Fruit fly (Drosophila melanogaster) whole organism, embryonic: ENCODE data around the gene RpS25.

ENCODE experiments used
- Atf6 ChIP-seq: fragments of 200-800 bp; sonication (Bioruptor generic); IDR thresholded peaks from 2 replicates; pipeline ENCODE4 v1.3.6; 2022; ENCODE audit warnings: missing biosample characterization, missing genetic modification characterization
- CG10274 ChIP-seq: fragments of 200-800 bp; sonication (Bioruptor generic); optimal IDR thresholded peaks from 3 replicates; lab custom pipeline; 2017; ENCODE audit warnings: missing biosample characterization, mild to moderate bottlenecking, missing genetic modification characterization
- CG11456 ChIP-seq: fragments of 200-800 bp; sonication (Bioruptor generic); IDR thresholded peaks from 3 replicates; pipeline ENCODE4 v1.3.6; 2022; ENCODE audit warnings: missing biosample characterization, missing genetic modification characterization
- CG12299 ChIP-seq: fragments of 200-800 bp; sonication (Bioruptor generic); optimal IDR thresholded peaks from 2 replicates; lab custom pipeline; 2018; ENCODE audit warnings: missing biosample characterization, mild to moderate bottlenecking, missing genetic modification characterization
- CG13775 ChIP-seq: fragments of 200-800 bp; sonication (Bioruptor generic); optimal IDR thresholded peaks from 3 replicates; lab custom pipeline; 2017; ENCODE audit warnings: missing biosample characterization, mild to moderate bottlenecking, missing genetic modification characterization
- CG14860 ChIP-seq: fragments of 200-800 bp; sonication (Bioruptor generic); IDR thresholded peaks from 3 replicates; pipeline ENCODE4 v1.3.6; 2022; ENCODE audit warnings: missing biosample characterization, missing genetic modification characterization; ENCODE audit not compliant: partially characterized antibody
- CG15269 ChIP-seq: fragments of 200-800 bp; sonication (Bioruptor generic); optimal IDR thresholded peaks from 2 replicates; lab custom pipeline; 2018; ENCODE audit warnings: missing biosample characterization, mild to moderate bottlenecking, missing genetic modification characterization, moderate library complexity
- CG16813 ChIP-seq: fragments of 200-800 bp; sonication (Bioruptor generic); IDR thresholded peaks from 3 replicates; pipeline ENCODE4 v1.3.6; 2022; ENCODE audit warnings: missing biosample characterization, missing genetic modification characterization; ENCODE audit not compliant: partially characterized antibody
- CG17385 ChIP-seq: fragments of 200-800 bp; sonication (Bioruptor generic); optimal IDR thresholded peaks from 3 replicates; lab custom pipeline; 2018; ENCODE audit warnings: missing biosample characterization, mild to moderate bottlenecking, missing genetic modification characterization
- CG17802 ChIP-seq: fragments of 200-800 bp; sonication (Bioruptor generic); optimal IDR thresholded peaks from 2 replicates; lab custom pipeline; 2018; ENCODE audit warnings: missing biosample characterization, mild to moderate bottlenecking, missing genetic modification characterization, moderate library complexity
- CG31441 ChIP-seq: fragments of 200-800 bp; sonication (Bioruptor generic); IDR thresholded peaks from 2 replicates; pipeline ENCODE4 v1.3.6; 2022; ENCODE audit warnings: missing biosample characterization, missing genetic modification characterization
- CG3726 ChIP-seq: fragments of 200-800 bp; sonication (Bioruptor generic); IDR thresholded peaks from 3 replicates; pipeline ENCODE4, ENCODE4 v1.3.6; 2022; ENCODE audit warnings: missing biosample characterization, missing genetic modification characterization
- CG4282 ChIP-seq: fragments of 200-800 bp; sonication (Bioruptor generic); optimal IDR thresholded peaks from 2 replicates; lab custom pipeline; 2016; ENCODE audit warnings: missing biosample characterization, missing genetic modification characterization
- CG4707 ChIP-seq: fragments of 200-800 bp; sonication (Bioruptor generic); optimal IDR thresholded peaks from 2 replicates; lab custom pipeline; 2018; ENCODE audit warnings: missing biosample characterization, mild to moderate bottlenecking, missing genetic modification characterization, moderate library complexity
- CG4820 ChIP-seq: fragments of 200-800 bp; sonication (Bioruptor generic); optimal IDR thresholded peaks from 3 replicates; lab custom pipeline; 2016; ENCODE audit warnings: missing biosample characterization, missing genetic modification characterization
- CG8290 ChIP-seq, 3 experiments: fragments of 200-800 bp; sonication (Bioruptor generic); optimal IDR thresholded peaks; 2 replicates each; lab custom pipeline; 2016 to 2019; ENCODE audit warnings: missing biosample characterization in 3 of 3, missing genetic modification characterization in 3 of 3, mild to moderate bottlenecking in 2 of 3, moderate library complexity in 1 of 3
- CTCF ChIP-seq: fragments of 200-800 bp; sonication (Bioruptor generic); optimal IDR thresholded peaks from 2 replicates; lab custom pipeline; 2017; ENCODE audit warnings: missing biosample characterization, mild to moderate bottlenecking, missing genetic modification characterization, moderate library complexity
- CrebB ChIP-seq: fragments of 200-800 bp; sonication (Bioruptor generic); optimal IDR thresholded peaks from 3 replicates; lab custom pipeline; 2018; ENCODE audit warnings: missing biosample characterization, mild to moderate bottlenecking, missing genetic modification characterization
- D19A ChIP-seq: fragments of 200-800 bp; optimal IDR thresholded peaks from 3 replicates; lab custom pipeline; 2019; ENCODE audit warnings: missing biosample characterization, mild to moderate bottlenecking, missing genetic modification characterization, moderate library complexity
- Drgx ChIP-seq: fragments of 200-800 bp; sonication (Bioruptor generic); IDR thresholded peaks from 2 replicates; pipeline ENCODE4 v1.3.6; 2022; ENCODE audit warnings: missing biosample characterization, missing genetic modification characterization
- ERR ChIP-seq: fragments of 200-800 bp; sonication (Bioruptor generic); optimal IDR thresholded peaks from 2 replicates; lab custom pipeline; 2016; ENCODE audit warnings: missing biosample characterization, missing genetic modification characterization
- Gug ChIP-seq: fragments of 200-800 bp; sonication (Bioruptor generic); IDR thresholded peaks from 4 replicates; pipeline ENCODE4 v1.3.6; 2022; ENCODE audit warnings: missing biosample characterization, missing genetic modification characterization
- HHEX ChIP-seq: fragments of 200-800 bp; sonication (Bioruptor generic); optimal IDR thresholded peaks from 3 replicates; lab custom pipeline; 2017; ENCODE audit warnings: missing biosample characterization, mild to moderate bottlenecking, missing genetic modification characterization, missing genetic modification reagents
- HLH4C ChIP-seq: fragments of 200-800 bp; sonication (Bioruptor generic); IDR thresholded peaks from 3 replicates; pipeline ENCODE4 v1.3.6; 2022; ENCODE audit warnings: missing biosample characterization, missing genetic modification characterization; ENCODE audit not compliant: partially characterized antibody
- Hey ChIP-seq: fragments of 200-800 bp; sonication (Bioruptor generic); optimal IDR thresholded peaks from 3 replicates; lab custom pipeline; 2018; ENCODE audit warnings: missing biosample characterization, mild to moderate bottlenecking, missing genetic modification characterization
- HmgD ChIP-seq: fragments of 200-800 bp; sonication (Bioruptor generic); optimal IDR thresholded peaks from 3 replicates; lab custom pipeline; 2016; ENCODE audit warnings: missing biosample characterization, missing genetic modification characterization
- HmgZ ChIP-seq: fragments of 200-800 bp; sonication (Bioruptor generic); optimal IDR thresholded peaks from 2 replicates; lab custom pipeline; 2018; ENCODE audit warnings: missing biosample characterization, mild to moderate bottlenecking, missing genetic modification characterization
- Hmr ChIP-seq: fragments of 200-800 bp; sonication (Bioruptor generic); optimal IDR thresholded peaks from 3 replicates; lab custom pipeline; 2017; ENCODE audit warnings: mild to moderate bottlenecking, missing biosample characterization, missing genetic modification reagents, missing genetic modification characterization
- Lhr ChIP-seq: fragments of 200-800 bp; sonication (Bioruptor generic); optimal IDR thresholded peaks from 3 replicates; lab custom pipeline; 2017; ENCODE audit warnings: mild to moderate bottlenecking, missing biosample characterization, missing genetic modification reagents, missing genetic modification characterization
- Med ChIP-seq: fragments of 200-800 bp; sonication (Bioruptor generic); peaks from one replicate; lab custom pipeline; 2016; ENCODE audit warnings: missing biosample characterization, missing genetic modification characterization, mild to moderate bottlenecking, inconsistent platforms, moderate library complexity
- Ptx1 ChIP-seq: fragments of 200-800 bp; sonication (Bioruptor generic); IDR thresholded peaks from 2 replicates; pipeline ENCODE4 v1.3.6; 2022; ENCODE audit warnings: missing biosample characterization, missing genetic modification characterization
- az2 ChIP-seq: fragments of 200-800 bp; sonication (Bioruptor generic); optimal IDR thresholded peaks from 3 replicates; lab custom pipeline; 2016; ENCODE audit warnings: missing biosample characterization, missing genetic modification characterization
- cg ChIP-seq: fragments of 200-800 bp; sonication (Bioruptor generic); optimal IDR thresholded peaks from 3 replicates; lab custom pipeline; 2019; ENCODE audit warnings: missing biosample characterization, mild to moderate bottlenecking, missing genetic modification characterization, moderate library complexity
- eyg ChIP-seq: fragments of 200-800 bp; sonication (Bioruptor generic); optimal IDR thresholded peaks from 3 replicates; lab custom pipeline; 2016; ENCODE audit warnings: missing biosample characterization, missing genetic modification characterization
- fd64A ChIP-seq: fragments of 200-800 bp; sonication (Bioruptor generic); optimal IDR thresholded peaks from 3 replicates; lab custom pipeline; 2018; ENCODE audit warnings: missing biosample characterization, mild to moderate bottlenecking, missing genetic modification characterization
- ham ChIP-seq: fragments of 200-800 bp; sonication (Bioruptor generic); IDR thresholded peaks from 2 replicates; pipeline ENCODE4 v1.3.6; 2022; ENCODE audit warnings: missing biosample characterization, missing genetic modification characterization
- hth ChIP-seq: fragments of >200 bp; optimal IDR thresholded peaks from 2 replicates; lab custom pipeline; 2017; ENCODE audit warnings: inconsistent platforms
- jumu ChIP-seq: fragments of 200-800 bp; sonication (Bioruptor generic); optimal IDR thresholded peaks from 3 replicates; lab custom pipeline; 2016; ENCODE audit warnings: missing biosample characterization, missing genetic modification characterization
- luna ChIP-seq: fragments of 200-800 bp; sonication (Bioruptor generic); optimal IDR thresholded peaks from 2 replicates; lab custom pipeline; 2016; ENCODE audit warnings: missing biosample characterization, missing genetic modification characterization
- nau ChIP-seq: fragments of 200-800 bp; sonication (Bioruptor generic); optimal IDR thresholded peaks from 3 replicates; lab custom pipeline; 2017; ENCODE audit warnings: missing biosample characterization, mild to moderate bottlenecking, missing genetic modification characterization, missing genetic modification reagents
- pfk ChIP-seq: fragments of 200-800 bp; sonication (Bioruptor generic); optimal IDR thresholded peaks from 2 replicates; lab custom pipeline; 2018; ENCODE audit warnings: missing biosample characterization, mild to moderate bottlenecking, missing genetic modification characterization, moderate library complexity
- pros ChIP-seq: fragments of 200-800 bp; sonication (Bioruptor generic); optimal IDR thresholded peaks from 3 replicates; lab custom pipeline; 2019; ENCODE audit warnings: missing biosample characterization, mild to moderate bottlenecking, missing genetic modification characterization, moderate library complexity
- repo ChIP-seq: fragments of 200-800 bp; sonication (Bioruptor generic); optimal IDR thresholded peaks from 2 replicates; lab custom pipeline; 2016; ENCODE audit warnings: missing biosample characterization, missing genetic modification characterization
- seq ChIP-seq: fragments of 200-800 bp; sonication (Bioruptor generic); IDR thresholded peaks from 2 replicates; pipeline ENCODE4 v1.3.6; 2022; ENCODE audit warnings: missing biosample characterization, missing genetic modification characterization
- sisA ChIP-seq: fragments of 200-800 bp; sonication (Bioruptor generic); IDR thresholded peaks from 2 replicates; pipeline ENCODE4 v1.3.6; 2022; ENCODE audit warnings: missing biosample characterization, missing genetic modification characterization
- slbo ChIP-seq: fragments of 200-800 bp; sonication (Bioruptor generic); IDR thresholded peaks from 2 replicates; pipeline ENCODE4 v1.3.6; 2022; ENCODE audit warnings: missing biosample characterization, missing genetic modification characterization
- tap ChIP-seq: fragments of 200-800 bp; optimal IDR thresholded peaks from 3 replicates; lab custom pipeline; 2019; ENCODE audit warnings: missing biosample characterization, mild to moderate bottlenecking, missing genetic modification characterization, moderate library complexity
- unpg ChIP-seq: fragments of 200-800 bp; sonication (Bioruptor generic); optimal IDR thresholded peaks from 3 replicates; lab custom pipeline; 2018; ENCODE audit warnings: missing biosample characterization, mild to moderate bottlenecking, missing genetic modification characterization, moderate library complexity
- z ChIP-seq: fragments of 200-800 bp; sonication (Bioruptor generic); IDR thresholded peaks from 3 replicates; pipeline ENCODE4 v1.3.6; 2022; ENCODE audit warnings: missing biosample characterization, missing genetic modification characterization
- zf30C ChIP-seq: fragments of 200-800 bp; sonication (Bioruptor generic); optimal IDR thresholded peaks from 3 replicates; lab custom pipeline; 2018; ENCODE audit warnings: missing biosample characterization, mild to moderate bottlenecking, missing genetic modification characterization
- zfh2 ChIP-seq: fragments of 200-800 bp; sonication (Bioruptor generic); optimal IDR thresholded peaks from 2 replicates; lab custom pipeline; 2016; ENCODE audit warnings: missing biosample characterization, missing genetic modification characterization

RpS25 gene

DNA sequence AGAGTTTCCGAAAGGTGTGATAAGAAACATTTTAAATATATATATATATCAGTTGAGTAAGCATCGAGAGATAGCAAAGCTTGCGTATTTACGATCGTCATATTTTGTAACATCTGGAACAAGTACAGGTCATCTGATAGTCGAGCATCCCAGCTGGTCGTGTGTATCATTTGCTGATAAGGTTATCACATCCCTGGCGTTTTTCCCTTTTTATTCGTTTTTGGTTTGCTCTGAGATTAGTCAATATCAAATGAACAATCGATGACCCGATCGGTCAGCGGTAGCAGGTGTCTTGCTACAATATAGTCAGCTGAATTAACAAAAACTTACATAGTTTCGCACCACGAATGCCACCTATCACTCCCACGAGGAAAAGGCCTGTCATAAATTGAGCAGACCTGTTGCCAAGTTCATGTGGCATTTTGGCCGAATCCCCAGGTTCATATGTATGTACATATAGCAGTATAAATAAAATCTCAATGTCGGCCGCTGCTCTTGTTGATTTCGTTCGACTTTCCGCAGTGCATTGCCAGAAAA lies 15.1 kb downstream of the RpS25 start:
- TF ChIP-seq Hey (tag; lab: Kevin White, UChicago): no peak
- no peak for TF ChIP-seq hth
- TF ChIP-seq Med (GFP tag; lab: Kevin White, UChicago): peak; percentile 77
- TF ChIP-seq slbo (GFP tag; lab: Robert Waterston, UW): peak; percentile 76
- TF ChIP-seq z (GFP tag; lab: Robert Waterston, UW): no peak
- TF ChIP-seq ERR: no peak
- no peak; the same call in 1 of the 2 replicates for TF ChIP-seq CG31441 (GFP tag; lab: Robert Waterston, UW)
- TF ChIP-seq eyg (GFP tag; lab: Kevin White, UChicago): no peak
- no peak for TF ChIP-seq CG4282 (GFP tag; lab: Kevin White, UChicago)
- no peak for TF ChIP-seq zf30C (GFP tag; lab: Kevin White, UChicago)
- peak; percentile 70 for TF ChIP-seq Hmr
- no peak for TF ChIP-seq CG12299 (tag; lab: Kevin White, UChicago)
- peak; percentile 55 for TF ChIP-seq sisA (GFP tag; lab: Robert Waterston, UW)
- peak; percentile 75; the same call in 1 of the 2 replicates for TF ChIP-seq Atf6
- TF ChIP-seq HHEX (GFP tag; lab: Kevin White, UChicago): peak; percentile 62
- no peak for TF ChIP-seq repo
- no peak for TF ChIP-seq CG3726 (GFP tag; lab: Robert Waterston, UW)
- TF ChIP-seq Lhr (GFP tag; lab: Kevin White, UChicago): no peak
- TF ChIP-seq Gug (GFP tag; lab: Robert Waterston, UW): peak; percentile 33; the same call in 1 of the 4 replicates
- peak; percentile 48; the same call in 1 of the 2 replicates for TF ChIP-seq seq (GFP tag; lab: Robert Waterston, UW)
- no peak for TF ChIP-seq fd64A (GFP tag; lab: Kevin White, UChicago)
- peak; percentile 24 for TF ChIP-seq CG13775 (GFP tag; lab: Kevin White, UChicago)
- no peak for TF ChIP-seq pros
- peak; percentile 42; the same call in 1 of the 3 replicates for TF ChIP-seq HLH4C
- TF ChIP-seq CG4820: peak; percentile 28
- no peak for TF ChIP-seq jumu (GFP tag; lab: Kevin White, UChicago)
- no peak for TF ChIP-seq CG4707
- TF ChIP-seq CG16813 (GFP tag; lab: Robert Waterston, UW): no peak
- TF ChIP-seq CG17385 (GFP tag; lab: Kevin White, UChicago): no peak
- TF ChIP-seq HmgZ: peak; percentile 26
- no peak for TF ChIP-seq HmgD (GFP tag; lab: Kevin White, UChicago)
- peak; percentile 59 for TF ChIP-seq D19A (tag; lab: Kevin White, UChicago)
- peak; percentile 66 for TF ChIP-seq Ptx1 (GFP tag; lab: Robert Waterston, UW)
- TF ChIP-seq unpg (GFP tag; lab: Kevin White, UChicago): peak; percentile 58
- no peak for TF ChIP-seq CG17802 (tag; lab: Kevin White, UChicago)
- peak; percentile 29 for TF ChIP-seq CrebB
- no peak for TF ChIP-seq CG8290 (GFP tag; optimal IDR thresholded peaks at IDR 0.05; lab: Kevin White, UChicago)
- no peak for TF ChIP-seq CG8290 (tag; optimal IDR thresholded peaks at IDR 0.05; lab: Kevin White, UChicago)
- peak; percentile 51 for TF ChIP-seq az2
- TF ChIP-seq luna (GFP tag; lab: Kevin White, UChicago): no peak
- TF ChIP-seq Drgx: peak; percentile 47
- peak; percentile 16 for TF ChIP-seq nau (GFP tag; lab: Kevin White, UChicago)
- peak; percentile 13 for TF ChIP-seq CG10274 (GFP tag; lab: Kevin White, UChicago)
- TF ChIP-seq CG15269 (tag; lab: Kevin White, UChicago): peak; percentile 76
- no peak for TF ChIP-seq CG11456 (GFP tag; lab: Robert Waterston, UW)
- TF ChIP-seq tap (tag; lab: Kevin White, UChicago): peak; percentile 47
- no peak for TF ChIP-seq CTCF
- TF ChIP-seq zfh2 (GFP tag; lab: Kevin White, UChicago): peak; percentile 28
- no peak for TF ChIP-seq pfk
- TF ChIP-seq CG14860 (GFP tag; lab: Robert Waterston, UW): no peak
- no peak for TF ChIP-seq ham (GFP tag; lab: Robert Waterston, UW)
- TF ChIP-seq cg (GFP tag; lab: Kevin White, UChicago): no peak
